Worm (Caenorhabditis elegans): ENCODE data around the gene spin-1.

The spin-1 gene

ce11 chrV:12162220-12162619 is 47.4 kb downstream of the spin-1 start, which contains the start of gene C27A7.5:
Gene C27A7.5 (minus strand): TSS chrV:12162320.
- no peak for TF ChIP-seq daf-19 (GFP tag; conservative IDR thresholded peaks at IDR 0.05)
- no peak for TF ChIP-seq lin-13 (GFP tag; optimal IDR thresholded peaks at IDR 0.05)
- TF ChIP-seq madf-5 (GFP tag; IDR thresholded peaks at IDR 0.05) = no peak
- TF ChIP-seq aha-1 (tag) = no peak
- TF ChIP-seq saeg-2 (GFP tag; IDR thresholded peaks at IDR 0.05) = no peak
- no peak for TF ChIP-seq nhr-237 (tag; optimal IDR thresholded peaks at IDR 0.05)
- TF ChIP-seq zfp-3 (GFP tag; conservative IDR thresholded peaks at IDR 0.05) = no peak
- TF ChIP-seq egl-27 (tag; optimal IDR thresholded peaks at IDR 0.05) = no peak
- no peak for TF ChIP-seq ctbp-1 (GFP tag; IDR thresholded peaks at IDR 0.05)
- TF ChIP-seq ceh-20 (GFP tag; IDR thresholded peaks at IDR 0.05) = no peak
- TF ChIP-seq Y75B8A.6 (GFP tag; IDR thresholded peaks at IDR 0.05) = no peak
- no peak for TF ChIP-seq nhr-42 (GFP tag; IDR thresholded peaks at IDR 0.05)
- no peak for TF ChIP-seq F37D6.2 (tag; optimal IDR thresholded peaks at IDR 0.05)

ce11 chrV:12162906-12163305 is 48.1 kb downstream of the spin-1 start, which contains the start of gene srj-4:
Gene srj-4 (plus strand): TSS chrV:12163206.
- TF ChIP-seq lin-1 (GFP tag; IDR thresholded peaks at IDR 0.05) (no peak), unc-39 (tag; optimal IDR thresholded peaks at IDR 0.05) (no peak), zfp-2 (tag; optimal IDR thresholded peaks at IDR 0.05) (no peak), madf-5 (GFP tag; IDR thresholded peaks at IDR 0.05) (no peak), jun-1 (tag; optimal IDR thresholded peaks at IDR 0.05) (no peak), dmd-9 (GFP tag; IDR thresholded peaks at IDR 0.05) (no peak), php-3 (GFP tag; IDR thresholded peaks at IDR 0.05) (no peak), set-16 (GFP tag; IDR thresholded peaks at IDR 0.05) (no peak), ama-1 (optimal IDR thresholded peaks at IDR 0.05) (no peak), nhr-25 (tag; optimal IDR thresholded peaks at IDR 0.05; ENCODE audit: borderline replicate concordance, insufficient read depth) (no peak), ctbp-1 (GFP tag; IDR thresholded peaks at IDR 0.05) (no peak), attf-4 (tag; optimal IDR thresholded peaks at IDR 0.05) (no peak), tra-1 (GFP tag; IDR thresholded peaks at IDR 0.05) (no peak), nhr-11 (tag; optimal IDR thresholded peaks at IDR 0.05) (no peak), mdl-1 (tag; optimal IDR thresholded peaks at IDR 0.05) (no peak), vab-7 (GFP tag; IDR thresholded peaks at IDR 0.05) (no peak)

- TF ChIP-seq set-16 (GFP tag; IDR thresholded peaks at IDR 0.05) (peak; percentile 97), ZK337.2 (GFP tag; IDR thresholded peaks at IDR 0.05) (no peak)
These were observed 52.2 kb downstream of the spin-1 start for ce11 chrV:12167031-12167430.
